Fruit fly (Drosophila melanogaster) whole organism, embryonic: Measurements from ENCODE around the gene CG6497.

ENCODE experiments used
- Bgb ChIP-seq: fragments of 200-800 bp; sonication (Bioruptor generic); IDR thresholded peaks from 2 replicates; pipeline ENCODE4 v1.3.6; 2022; ENCODE audit warnings: missing biosample characterization, missing genetic modification characterization; ENCODE audit not compliant: partially characterized antibody
- CG10267 ChIP-seq: fragments of 200-800 bp; sonication (Bioruptor generic); optimal IDR thresholded peaks from 2 replicates; lab custom pipeline; 2018; ENCODE audit warnings: missing biosample characterization, mild to moderate bottlenecking, missing genetic modification characterization, moderate library complexity
- CG10543 ChIP-seq: fragments of 200-800 bp; sonication (Bioruptor generic); optimal IDR thresholded peaks from 3 replicates; lab custom pipeline; 2017; ENCODE audit warnings: missing biosample characterization, mild to moderate bottlenecking, missing genetic modification characterization, moderate library complexity
- CG11085 ChIP-seq: fragments of 200-800 bp; sonication (Bioruptor generic); IDR thresholded peaks from 2 replicates; pipeline ENCODE4 v1.3.6; 2022; ENCODE audit warnings: missing biosample characterization, missing genetic modification characterization
- CG11504 ChIP-seq: fragments of 200-800 bp; sonication (Bioruptor generic); optimal IDR thresholded peaks from 3 replicates; lab custom pipeline; 2019; ENCODE audit warnings: missing biosample characterization, mild to moderate bottlenecking, missing genetic modification characterization, moderate library complexity
- CG11560 ChIP-seq: fragments of 200-800 bp; sonication (Bioruptor generic); IDR thresholded peaks from 3 replicates; pipeline ENCODE4 v1.3.6; 2022; ENCODE audit warnings: missing biosample characterization, missing genetic modification characterization
- CG12104 ChIP-seq: fragments of 200-800 bp; sonication (Bioruptor generic); optimal IDR thresholded peaks from 3 replicates; lab custom pipeline; 2016; ENCODE audit warnings: missing biosample characterization, missing genetic modification characterization
- CG13624 ChIP-seq: fragments of 200-800 bp; sonication (Bioruptor generic); optimal IDR thresholded peaks from 2 replicates; lab custom pipeline; 2016; ENCODE audit warnings: missing biosample characterization, missing genetic modification characterization
- CG1603 ChIP-seq: fragments of 200-800 bp; sonication (Bioruptor generic); optimal IDR thresholded peaks from 2 replicates; lab custom pipeline; 2019; ENCODE audit warnings: missing biosample characterization, mild to moderate bottlenecking, missing genetic modification characterization, moderate library complexity
- CG16815 ChIP-seq: fragments of 200-800 bp; sonication (Bioruptor generic); optimal IDR thresholded peaks from 3 replicates; lab custom pipeline; 2017; ENCODE audit warnings: missing biosample characterization, mild to moderate bottlenecking, missing genetic modification characterization
- CG16863 ChIP-seq: fragments of 200-800 bp; sonication (Bioruptor generic); optimal IDR thresholded peaks from 3 replicates; lab custom pipeline; 2016; ENCODE audit warnings: missing biosample characterization, missing genetic modification characterization
- CG31441 ChIP-seq: fragments of 200-800 bp; sonication (Bioruptor generic); IDR thresholded peaks from 2 replicates; pipeline ENCODE4 v1.3.6; 2022; ENCODE audit warnings: missing biosample characterization, missing genetic modification characterization
- CG33213 ChIP-seq: fragments of 200-800 bp; sonication (Bioruptor generic); optimal IDR thresholded peaks from 3 replicates; lab custom pipeline; 2016; ENCODE audit warnings: missing biosample characterization, missing genetic modification characterization
- CG34224 ChIP-seq: fragments of 200-800 bp; sonication (Bioruptor generic); IDR thresholded peaks from 3 replicates; pipeline ENCODE4 v1.3.6; 2022; ENCODE audit warnings: missing biosample characterization, missing genetic modification characterization; ENCODE audit not compliant: partially characterized antibody
- CG4730 ChIP-seq: fragments of 200-800 bp; sonication (Bioruptor generic); IDR thresholded peaks from 2 replicates; pipeline ENCODE4 v1.3.6; 2022; ENCODE audit warnings: missing biosample characterization, missing genetic modification characterization
- CG4854 ChIP-seq: fragments of 200-800 bp; sonication (Bioruptor generic); optimal IDR thresholded peaks from 2 replicates; lab custom pipeline; 2016; ENCODE audit warnings: missing biosample characterization, missing genetic modification characterization, inconsistent platforms
- CG5953 ChIP-seq: fragments of 200-800 bp; sonication (Bioruptor generic); IDR thresholded peaks from 2 replicates; pipeline ENCODE4 v1.3.6; 2022; ENCODE audit warnings: missing biosample characterization, missing genetic modification characterization
- CG6272 ChIP-seq: fragments of 200-800 bp; sonication (Bioruptor generic); IDR thresholded peaks from 2 replicates; pipeline ENCODE4 v1.3.6; 2022; ENCODE audit warnings: missing biosample characterization, missing genetic modification characterization
- CG6689 ChIP-seq: fragments of 200-800 bp; sonication (Bioruptor generic); IDR thresholded peaks from 2 replicates; pipeline ENCODE4 v1.3.6; 2022; ENCODE audit warnings: missing biosample characterization, missing genetic modification characterization
- CG6765 ChIP-seq: fragments of 200-800 bp; sonication (Bioruptor generic); optimal IDR thresholded peaks from 3 replicates; lab custom pipeline; 2017; ENCODE audit warnings: missing biosample characterization, mild to moderate bottlenecking, missing genetic modification characterization
- CG7372 ChIP-seq: fragments of 200-800 bp; sonication (Bioruptor generic); IDR thresholded peaks from 2 replicates; pipeline ENCODE4 v1.3.6; 2022; ENCODE audit warnings: missing biosample characterization, missing genetic modification characterization
- CG7987 ChIP-seq: fragments of 200-800 bp; sonication (Bioruptor generic); optimal IDR thresholded peaks from 2 replicates; lab custom pipeline; 2018; ENCODE audit warnings: missing biosample characterization, mild to moderate bottlenecking, missing genetic modification characterization, moderate library complexity
- CTCF ChIP-seq: fragments of 200-800 bp; sonication (Bioruptor generic); optimal IDR thresholded peaks from 2 replicates; lab custom pipeline; 2017; ENCODE audit warnings: missing biosample characterization, mild to moderate bottlenecking, missing genetic modification characterization, moderate library complexity
- Deaf1 ChIP-seq: fragments of 200-800 bp; optimal IDR thresholded peaks from 3 replicates; lab custom pipeline; 2019; ENCODE audit warnings: missing biosample characterization, mild to moderate bottlenecking, missing genetic modification characterization, moderate library complexity
- Fer3 ChIP-seq: fragments of 200-800 bp; sonication (Bioruptor generic); optimal IDR thresholded peaks from 2 replicates; lab custom pipeline; 2018; ENCODE audit warnings: missing biosample characterization, mild to moderate bottlenecking, missing genetic modification characterization, moderate library complexity
- Gug ChIP-seq: fragments of 200-800 bp; sonication (Bioruptor generic); IDR thresholded peaks from 4 replicates; pipeline ENCODE4 v1.3.6; 2022; ENCODE audit warnings: missing biosample characterization, missing genetic modification characterization
- H15 ChIP-seq: fragments of 200-800 bp; sonication (Bioruptor generic); IDR thresholded peaks from 3 replicates; pipeline ENCODE4 v1.3.6; 2022; ENCODE audit warnings: missing biosample characterization, missing genetic modification characterization
- H2.0 ChIP-seq: fragments of 200-800 bp; sonication (Bioruptor generic); IDR thresholded peaks from 2 replicates; pipeline ENCODE4 v1.3.6; 2022; ENCODE audit warnings: missing biosample characterization, missing genetic modification characterization
- Hr3 ChIP-seq: fragments of 200-800 bp; sonication (Bioruptor generic); optimal IDR thresholded peaks from 3 replicates; lab custom pipeline; 2016; ENCODE audit warnings: missing biosample characterization, missing genetic modification characterization
- Mes4 ChIP-seq: fragments of 200-800 bp; sonication (Bioruptor generic); optimal IDR thresholded peaks from 2 replicates; lab custom pipeline; 2016; ENCODE audit warnings: missing biosample characterization, missing genetic modification characterization
- NC2α ChIP-seq: fragments of 200-800 bp; sonication (Bioruptor generic); optimal IDR thresholded peaks from 2 replicates; lab custom pipeline; 2016; ENCODE audit warnings: missing biosample characterization, missing genetic modification characterization
- Rfx ChIP-seq: fragments of 200-800 bp; sonication (Bioruptor generic); IDR thresholded peaks from 2 replicates; pipeline ENCODE4 v1.3.6; 2022; ENCODE audit warnings: missing biosample characterization, missing genetic modification characterization
- ara ChIP-seq: fragments of 200-800 bp; sonication (Bioruptor generic); IDR thresholded peaks from 2 replicates; pipeline ENCODE4 v1.3.6; 2022; ENCODE audit warnings: missing biosample characterization, missing genetic modification characterization
- bab2 ChIP-seq: fragments of 200-800 bp; sonication (Bioruptor generic); optimal IDR thresholded peaks from 2 replicates; lab custom pipeline; 2016; ENCODE audit warnings: missing biosample characterization, missing genetic modification characterization
- bbx ChIP-seq: fragments of 200-800 bp; sonication (Bioruptor generic); IDR thresholded peaks from 2 replicates; pipeline ENCODE4 v1.3.6; 2022; ENCODE audit warnings: missing biosample characterization, missing genetic modification characterization; ENCODE audit not compliant: partially characterized antibody
- bcd ChIP-seq: fragments of 200-800 bp; sonication (Bioruptor generic); optimal IDR thresholded peaks from 2 replicates; lab custom pipeline; 2017; ENCODE audit warnings: missing biosample characterization, mild to moderate bottlenecking, missing genetic modification characterization
- crol ChIP-seq: fragments of 200-800 bp; sonication (Bioruptor generic); IDR thresholded peaks from 2 replicates; pipeline ENCODE4 v1.3.6; 2022; ENCODE audit warnings: missing biosample characterization, missing genetic modification characterization
- dysf ChIP-seq: fragments of 200-800 bp; sonication (Bioruptor generic); IDR thresholded peaks from 3 replicates; pipeline ENCODE4 v1.3.6; 2022; ENCODE audit warnings: missing biosample characterization, missing genetic modification characterization
- ems ChIP-seq: fragments of 200-800 bp; sonication (Bioruptor generic); optimal IDR thresholded peaks from 3 replicates; lab custom pipeline; 2016; ENCODE audit warnings: missing biosample characterization, missing genetic modification characterization
- grn ChIP-seq: fragments of 200-800 bp; sonication (Bioruptor generic); optimal IDR thresholded peaks from 3 replicates; lab custom pipeline; 2017; ENCODE audit warnings: missing biosample characterization, missing genetic modification characterization
- hth ChIP-seq: fragments of >200 bp; optimal IDR thresholded peaks from 2 replicates; lab custom pipeline; 2017; ENCODE audit warnings: inconsistent platforms
- inv ChIP-seq: fragments of 200-800 bp; sonication (Bioruptor generic); IDR thresholded peaks from 2 replicates; pipeline ENCODE4 v1.3.6; 2022; ENCODE audit warnings: missing biosample characterization, missing genetic modification characterization; ENCODE audit not compliant: partially characterized antibody
- jing ChIP-seq: fragments of 200-800 bp; sonication (Bioruptor generic); optimal IDR thresholded peaks from 2 replicates; lab custom pipeline; 2018; ENCODE audit warnings: missing biosample characterization, mild to moderate bottlenecking, missing genetic modification characterization
- sim ChIP-seq: fragments of 200-800 bp; sonication (Bioruptor generic); IDR thresholded peaks from 2 replicates; pipeline ENCODE4 v1.3.6; 2022; ENCODE audit warnings: missing biosample characterization, missing genetic modification characterization
- tio ChIP-seq: fragments of 200-800 bp; sonication (Bioruptor generic); optimal IDR thresholded peaks from 2 replicates; lab custom pipeline; 2017; ENCODE audit warnings: missing biosample characterization, missing genetic modification characterization, inconsistent platforms
- tna ChIP-seq: fragments of 200-800 bp; sonication (Bioruptor generic); IDR thresholded peaks from 2 replicates; pipeline ENCODE4 v1.3.6; 2022; ENCODE audit warnings: missing biosample characterization, missing genetic modification characterization; ENCODE audit not compliant: partially characterized antibody
- toy ChIP-seq: fragments of 200-800 bp; sonication (Bioruptor generic); IDR thresholded peaks from 2 replicates; pipeline ENCODE4 v1.3.6; 2022; ENCODE audit warnings: missing biosample characterization, missing genetic modification characterization
- unc-4 ChIP-seq: fragments of 200-800 bp; sonication (Bioruptor generic); IDR thresholded peaks from 2 replicates; pipeline ENCODE4 v1.3.6; 2022; ENCODE audit warnings: missing biosample characterization, missing genetic modification characterization; ENCODE audit not compliant: partially characterized antibody
- vvl ChIP-seq: fragments of 200-800 bp; sonication (Bioruptor generic); IDR thresholded peaks from 2 replicates; pipeline ENCODE4 v1.3.6; 2022; ENCODE audit warnings: missing biosample characterization, missing genetic modification characterization
- wek ChIP-seq: fragments of 200-800 bp; sonication (Bioruptor generic); optimal IDR thresholded peaks from 3 replicates; lab custom pipeline; 2018; ENCODE audit warnings: missing biosample characterization, mild to moderate bottlenecking, missing genetic modification characterization, moderate library complexity
- yki ChIP-seq: fragments of >200 bp; optimal IDR thresholded peaks from 3 replicates; lab custom pipeline; 2018
- zen2 ChIP-seq: fragments of 200-800 bp; sonication (Bioruptor generic); IDR thresholded peaks from 3 replicates; pipeline ENCODE4 v1.3.6; 2022; ENCODE audit warnings: missing biosample characterization, missing genetic modification characterization; ENCODE audit not compliant: partially characterized antibody

CG6497 gene

dm6 chr3L:17242078-17242613, 11.6 kb downstream of the CG6497 start, which contains the start of gene Afg3l2 (continued):
- peak; percentile 20 for TF ChIP-seq CG1603 (tag; lab: Kevin White, UChicago)
- peak; percentile 47 for TF ChIP-seq CG4730
- TF ChIP-seq Fer3 (tag; lab: Kevin White, UChicago): peak; percentile 45
- peak; percentile 82 for TF ChIP-seq CG6689 (GFP tag; lab: Robert Waterston, UW)
- TF ChIP-seq Bgb: no peak
- peak; percentile 28 for TF ChIP-seq tio (GFP tag; lab: Kevin White, UChicago)
- TF ChIP-seq CG5953 (GFP tag; lab: Robert Waterston, UW): no peak
- TF ChIP-seq CG11085: peak; percentile 79
- peak; percentile 30; the same call in 1 of the 3 replicates for TF ChIP-seq CG11560
- no peak for TF ChIP-seq inv
- peak; percentile 27 for TF ChIP-seq Deaf1 (tag; lab: Kevin White, UChicago)
- no peak for TF ChIP-seq NC2α (GFP tag; lab: Kevin White, UChicago)
- TF ChIP-seq CG6272 (GFP tag; lab: Robert Waterston, UW): peak; percentile 79
- peak; percentile 86 for TF ChIP-seq dysf (GFP tag; lab: Robert Waterston, UW)
- TF ChIP-seq crol (GFP tag; lab: Robert Waterston, UW): no peak
- TF ChIP-seq CTCF: peak; percentile 76
- no peak for TF ChIP-seq CG13624 (GFP tag; lab: Kevin White, UChicago)
- no peak for TF ChIP-seq yki (lab: Kevin White, UChicago)
- peak; percentile 70; the same call in 1 of the 2 replicates for TF ChIP-seq CG7372 (GFP tag; lab: Robert Waterston, UW)
- peak; percentile 33 for TF ChIP-seq H2.0
- peak; percentile 7 for TF ChIP-seq Hr3 (GFP tag; lab: Kevin White, UChicago)
- TF ChIP-seq CG34224 (GFP tag; lab: Robert Waterston, UW): no peak
- peak; percentile 75 for TF ChIP-seq H15
- no peak for TF ChIP-seq CG33213 (GFP tag; lab: Kevin White, UChicago)
- TF ChIP-seq hth (lab: Kevin White, UChicago): no peak
- peak; percentile 43 for TF ChIP-seq CG4854 (GFP tag; lab: Kevin White, UChicago)
- TF ChIP-seq bcd (GFP tag; lab: Kevin White, UChicago): peak; percentile 68
- TF ChIP-seq Mes4 (GFP tag; lab: Kevin White, UChicago): no peak
- TF ChIP-seq Rfx (GFP tag; lab: Robert Waterston, UW): peak; percentile 85
- TF ChIP-seq tna (GFP tag; lab: Robert Waterston, UW): no peak
- TF ChIP-seq bbx (GFP tag; lab: Robert Waterston, UW): no peak
- no peak for TF ChIP-seq CG16863 (GFP tag; lab: Kevin White, UChicago)
- TF ChIP-seq CG11504 (tag; lab: Kevin White, UChicago): peak; percentile 80
- peak; percentile 3 for TF ChIP-seq CG10543 (GFP tag; lab: Kevin White, UChicago)
- TF ChIP-seq vvl (GFP tag; lab: Robert Waterston, UW): peak; percentile 90
- peak; percentile 76 for TF ChIP-seq CG12104
- TF ChIP-seq CG10267: peak; percentile 63
- TF ChIP-seq zen2 (GFP tag; lab: Robert Waterston, UW): no peak
- no peak for TF ChIP-seq CG6765 (GFP tag; lab: Kevin White, UChicago)
- TF ChIP-seq CG31441: peak; percentile 79
- TF ChIP-seq CG16815 (GFP tag; lab: Kevin White, UChicago): peak; percentile 11
- no peak for TF ChIP-seq ems (GFP tag; lab: Kevin White, UChicago)
- TF ChIP-seq sim: no peak
- peak; percentile 1 for TF ChIP-seq bab2
- TF ChIP-seq Gug (GFP tag; lab: Robert Waterston, UW): peak; percentile 90
- TF ChIP-seq jing (GFP tag; lab: Kevin White, UChicago): no peak
- TF ChIP-seq wek: no peak
- no peak for TF ChIP-seq toy (GFP tag; lab: Robert Waterston, UW)
- TF ChIP-seq unc-4 (GFP tag; lab: Robert Waterston, UW): no peak
- TF ChIP-seq grn: no peak
- TF ChIP-seq CG7987 (GFP tag; lab: Kevin White, UChicago): peak; percentile 39
- peak; percentile 54; the same call in 1 of the 2 replicates for TF ChIP-seq ara
